Worm (Caenorhabditis elegans) whole organism, mixed stage, embryonic: ENCODE measurements around the gene F55C10.5.
A peak's percentile ranks its signal among the peaks of the same experiment; 100 is the strongest.

Source experiments
- M03D4.4 ChIP-seq: sonication (generic microtip); optimal IDR thresholded peaks from 2 replicates; lab custom pipeline; 2017; ENCODE audit warnings: mild to moderate bottlenecking, missing genetic modification characterization, missing compliant biosample characterization
- bed-3 ChIP-seq: fragments of 200-800 bp; sonication (Bioruptor generic); optimal IDR thresholded peaks from 3 replicates; lab custom pipeline; 2018; ENCODE audit warnings: mild to moderate bottlenecking, missing genetic modification characterization, moderate library complexity, missing compliant biosample characterization
- blmp-1 ChIP-seq: fragments of 150-350 bp; optimal IDR thresholded peaks from 2 replicates; lab custom pipeline; 2014; ENCODE audit warnings: missing biosample characterization, missing genetic modification characterization
- ceh-39 ChIP-seq: fragments of 150-350 bp; optimal IDR thresholded peaks from 2 replicates; lab custom pipeline; 2014; ENCODE audit warnings: missing biosample characterization, missing genetic modification characterization
- ceh-43 ChIP-seq: fragments of 200-800 bp; sonication (Bioruptor generic); optimal IDR thresholded peaks from 2 replicates; lab custom pipeline; 2018; ENCODE audit warnings: mild to moderate bottlenecking, missing genetic modification characterization, moderate library complexity, missing compliant biosample characterization
- ceh-83 ChIP-seq: fragments of 200-800 bp; sonication (Bioruptor generic); optimal IDR thresholded peaks from 2 replicates; lab custom pipeline; 2018; ENCODE audit warnings: mild to moderate bottlenecking, missing genetic modification characterization, missing compliant biosample characterization
- ces-1 ChIP-seq: fragments of 150-350 bp; optimal IDR thresholded peaks from 2 replicates; lab custom pipeline; 2014; ENCODE audit warnings: missing biosample characterization, missing genetic modification reagents, missing genetic modification characterization
- cnd-1 ChIP-seq: fragments of 200-800 bp; sonication (Bioruptor generic); optimal IDR thresholded peaks from 2 replicates; lab custom pipeline; 2018; ENCODE audit warnings: mild to moderate bottlenecking, missing genetic modification characterization, missing compliant biosample characterization
- drap-1 ChIP-seq: fragments of 200-800 bp; sonication (Bioruptor generic); optimal IDR thresholded peaks from 3 replicates; lab custom pipeline; 2018; ENCODE audit warnings: mild to moderate bottlenecking, missing genetic modification characterization, missing compliant biosample characterization
- elt-1 ChIP-seq: sonication (generic microtip); optimal IDR thresholded peaks from 2 replicates; lab custom pipeline; 2017; ENCODE audit warnings: missing genetic modification characterization, mild to moderate bottlenecking, missing compliant biosample characterization, antibody characterized with exemption, moderate library complexity, borderline replicate concordance; ENCODE audit not compliant: insufficient read depth
- elt-3 ChIP-seq: fragments of 150-350 bp; optimal IDR thresholded peaks from 2 replicates; lab custom pipeline; 2014; ENCODE audit warnings: missing biosample characterization, missing genetic modification characterization
- ham-2 ChIP-seq: fragments of 200-800 bp; sonication (Bioruptor generic); optimal IDR thresholded peaks from 2 replicates; lab custom pipeline; 2018; ENCODE audit warnings: mild to moderate bottlenecking, missing genetic modification characterization, missing compliant biosample characterization
- hlh-1 ChIP-seq: fragments of 150-350 bp; optimal IDR thresholded peaks from 2 replicates; lab custom pipeline; 2014; ENCODE audit warnings: missing biosample characterization, missing genetic modification reagents, missing genetic modification characterization
- lin-13 ChIP-seq: fragments of 150-350 bp; optimal IDR thresholded peaks from 2 replicates; lab custom pipeline; 2014; ENCODE audit warnings: missing biosample characterization, missing genetic modification characterization
- lsy-2 ChIP-seq: fragments of 150-350 bp; optimal IDR thresholded peaks from 2 replicates; lab custom pipeline; 2014; ENCODE audit warnings: missing biosample characterization, missing genetic modification characterization
- mab-5 ChIP-seq: fragments of 150-350 bp; optimal IDR thresholded peaks from 2 replicates; lab custom pipeline; 2014; ENCODE audit warnings: missing biosample characterization, missing genetic modification characterization
- mep-1 ChIP-seq: fragments of 150-350 bp; optimal IDR thresholded peaks from 2 replicates; lab custom pipeline; 2017; ENCODE audit warnings: missing biosample characterization, missing genetic modification reagents, missing genetic modification characterization, inconsistent platforms
- mls-2 ChIP-seq: sonication (generic microtip); optimal IDR thresholded peaks from 2 replicates; lab custom pipeline; 2016; ENCODE audit warnings: mild to moderate bottlenecking, missing genetic modification characterization, moderate library complexity, missing compliant biosample characterization
- nhr-12 ChIP-seq: fragments of 150-350 bp; optimal IDR thresholded peaks from 2 replicates; lab custom pipeline; 2014; ENCODE audit warnings: missing biosample characterization, missing genetic modification characterization
- nhr-2 ChIP-seq: fragments of 150-350 bp; optimal IDR thresholded peaks from 2 replicates; lab custom pipeline; 2014; ENCODE audit warnings: missing biosample characterization, missing genetic modification characterization
- nhr-237 ChIP-seq: fragments of 150-350 bp; optimal IDR thresholded peaks from 2 replicates; lab custom pipeline; 2014; ENCODE audit warnings: missing biosample characterization, missing genetic modification characterization
- nhr-28 ChIP-seq: fragments of 150-350 bp; optimal IDR thresholded peaks from 2 replicates; lab custom pipeline; 2014; ENCODE audit warnings: missing biosample characterization, missing genetic modification characterization
- nhr-76 ChIP-seq: sonication (generic microtip); optimal IDR thresholded peaks from 2 replicates; lab custom pipeline; 2017; ENCODE audit warnings: missing biosample characterization, missing genetic modification characterization
- pha-4 ChIP-seq: fragments of 150-350 bp; optimal IDR thresholded peaks from 2 replicates; lab custom pipeline; 2018; ENCODE audit warnings: missing biosample characterization, missing genetic modification reagents, missing genetic modification characterization
- sem-2 ChIP-seq: fragments of 200-800 bp; sonication (Bioruptor generic); optimal IDR thresholded peaks from 2 replicates; lab custom pipeline; 2018; ENCODE audit warnings: mild to moderate bottlenecking, missing genetic modification characterization, missing compliant biosample characterization
- snpc-4 ChIP-seq: fragments of 150-350 bp; optimal IDR thresholded peaks from 2 replicates; lab custom pipeline; 2014; ENCODE audit warnings: missing biosample characterization, missing genetic modification characterization
- sptf-1 ChIP-seq: sonication (generic microtip); optimal IDR thresholded peaks from 2 replicates; lab custom pipeline; 2017; ENCODE audit warnings: mild to moderate bottlenecking, missing genetic modification characterization, moderate library complexity, missing compliant biosample characterization
- tbx-8 ChIP-seq: fragments of 200-800 bp; sonication (Bioruptor generic); optimal IDR thresholded peaks from 2 replicates; lab custom pipeline; 2018; ENCODE audit warnings: mild to moderate bottlenecking, missing genetic modification characterization, moderate library complexity, missing compliant biosample characterization
- unc-120 ChIP-seq: sonication (generic microtip); optimal IDR thresholded peaks from 2 replicates; lab custom pipeline; 2017; ENCODE audit warnings: missing genetic modification characterization, missing compliant biosample characterization; ENCODE audit not compliant: poor library complexity, severe bottlenecking
- unc-39 ChIP-seq: fragments of 150-350 bp; optimal IDR thresholded peaks from 2 replicates; lab custom pipeline; 2014; ENCODE audit warnings: missing biosample characterization, missing genetic modification characterization
- unc-62 ChIP-seq: fragments of 150-350 bp; optimal IDR thresholded peaks from 2 replicates; lab custom pipeline; 2014; ENCODE audit warnings: missing biosample characterization, missing genetic modification reagents, missing genetic modification characterization
- zip-8 ChIP-seq: fragments of 150-350 bp; optimal IDR thresholded peaks from 2 replicates; lab custom pipeline; 2014; ENCODE audit warnings: missing biosample characterization, missing genetic modification characterization
- ztf-11 ChIP-seq: fragments of 150-350 bp; optimal IDR thresholded peaks from 2 replicates; lab custom pipeline; 2014; ENCODE audit warnings: missing biosample characterization, missing genetic modification characterization

The F55C10.5 gene

DNA sequence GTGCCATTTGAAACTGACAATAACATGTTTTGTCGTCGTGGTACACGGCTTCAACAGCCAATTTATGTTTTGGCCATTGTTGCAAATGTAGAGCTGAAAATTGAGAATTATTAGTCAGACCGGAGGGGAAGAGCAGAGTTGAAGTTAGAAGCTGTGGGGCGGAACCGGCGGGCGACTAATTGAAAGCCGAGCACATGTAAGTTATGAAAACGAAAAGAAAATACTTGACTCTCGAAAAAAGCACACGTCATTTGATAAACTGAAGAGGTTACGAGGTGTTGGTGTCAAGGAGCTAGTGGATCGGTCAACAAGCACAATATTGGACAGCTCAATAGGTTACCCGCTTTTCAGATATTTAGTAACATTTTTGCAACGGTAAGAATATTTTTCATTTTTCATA lies 16.8 kb upstream of the F55C10.5 start, which contains the start of gene dop-5:
dop-5 (minus strand) TSS at position 101 of the 400 bp plus-strand sequence.
- no peak for TF ChIP-seq pha-4 (tag; lab: Kevin White, UChicago)
- TF ChIP-seq sem-2 (GFP tag; lab: Kevin White, UChicago), result no peak
- TF ChIP-seq ceh-83 (GFP tag; lab: Kevin White, UChicago), result no peak
- no peak for TF ChIP-seq nhr-76 (tag; lab: Kevin White, UChicago)
- no peak for TF ChIP-seq elt-1 (tag; lab: Kevin White, UChicago)
- no peak for TF ChIP-seq lsy-2 (tag; lab: Kevin White, UChicago)
- no peak for TF ChIP-seq nhr-12
- no peak for TF ChIP-seq sptf-1 (tag; lab: Kevin White, UChicago)
- TF ChIP-seq M03D4.4 (tag; lab: Kevin White, UChicago), result no peak
- no peak for TF ChIP-seq tbx-8 (GFP tag; lab: Kevin White, UChicago)
- TF ChIP-seq ceh-43, result no peak
- no peak for TF ChIP-seq nhr-237 (tag; lab: Kevin White, UChicago)
- no peak for TF ChIP-seq bed-3
- TF ChIP-seq mab-5, result no peak
- no peak for TF ChIP-seq elt-3 (tag; lab: Kevin White, UChicago)
- no peak for TF ChIP-seq lin-13 (tag; lab: Kevin White, UChicago)
- no peak for TF ChIP-seq nhr-28 (tag; lab: Kevin White, UChicago)
- TF ChIP-seq ztf-11 (tag; lab: Kevin White, UChicago), result no peak
- TF ChIP-seq, all 35 proteins: peak for 0

DNA sequence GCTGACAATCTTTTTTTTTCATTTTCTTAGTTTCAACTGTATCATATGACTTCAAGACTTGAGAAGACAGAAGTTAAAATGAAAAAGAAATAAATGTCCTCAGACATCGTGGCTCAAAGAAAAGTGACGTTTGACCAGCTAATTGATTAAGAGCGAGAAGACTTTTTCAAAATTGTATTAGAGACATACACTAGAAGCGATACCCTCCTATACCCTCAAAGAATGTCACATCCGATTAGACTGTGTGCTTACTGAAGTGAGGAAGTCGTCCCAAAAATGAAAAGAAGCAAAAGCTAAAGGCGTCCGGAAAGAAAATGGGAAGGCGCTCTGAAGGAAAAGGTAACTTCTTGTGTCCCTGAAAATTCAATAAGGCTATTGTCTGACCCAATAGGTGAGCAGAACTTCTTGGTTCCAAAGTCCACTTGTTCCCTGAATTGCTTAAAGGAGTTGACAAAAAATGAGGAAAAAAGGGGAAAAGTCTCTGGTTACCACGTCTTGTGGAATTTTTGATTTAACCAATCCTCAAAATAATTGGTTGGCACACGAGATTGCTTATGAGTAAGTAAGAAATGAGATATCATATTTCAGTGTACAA lies 10.5 kb upstream of the F55C10.5 start:
- no peak for TF ChIP-seq mab-5
- TF ChIP-seq lin-13 (tag; lab: Kevin White, UChicago), result no peak
- peak; percentile 73 for TF ChIP-seq ces-1
- TF ChIP-seq ceh-39 (tag; lab: Kevin White, UChicago), result no peak
- TF ChIP-seq bed-3, result no peak
- no peak for TF ChIP-seq unc-120

DNA sequence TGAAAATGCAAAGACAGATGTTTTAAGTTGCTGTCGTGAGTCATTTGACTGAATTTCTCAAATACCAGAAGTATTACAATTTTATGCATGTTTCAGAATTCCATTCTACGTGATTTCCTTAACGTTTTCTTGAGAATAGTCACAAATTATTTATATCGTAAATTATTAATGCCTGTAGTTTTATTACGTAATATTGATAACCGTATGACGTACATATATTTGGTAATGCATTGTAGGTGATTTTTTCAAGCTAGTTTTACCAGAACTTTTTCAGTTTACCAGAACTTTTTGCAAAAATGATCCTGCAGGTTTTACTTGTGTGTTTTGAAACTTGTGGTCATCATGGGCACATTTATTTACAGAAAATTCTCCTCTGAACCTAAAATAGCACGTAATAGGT lies 9.0 kb upstream of the F55C10.5 start:
- TF ChIP-seq zip-8 (tag; lab: Kevin White, UChicago) (peak; percentile 92), unc-39 (tag; lab: Kevin White, UChicago) (no peak)

DNA sequence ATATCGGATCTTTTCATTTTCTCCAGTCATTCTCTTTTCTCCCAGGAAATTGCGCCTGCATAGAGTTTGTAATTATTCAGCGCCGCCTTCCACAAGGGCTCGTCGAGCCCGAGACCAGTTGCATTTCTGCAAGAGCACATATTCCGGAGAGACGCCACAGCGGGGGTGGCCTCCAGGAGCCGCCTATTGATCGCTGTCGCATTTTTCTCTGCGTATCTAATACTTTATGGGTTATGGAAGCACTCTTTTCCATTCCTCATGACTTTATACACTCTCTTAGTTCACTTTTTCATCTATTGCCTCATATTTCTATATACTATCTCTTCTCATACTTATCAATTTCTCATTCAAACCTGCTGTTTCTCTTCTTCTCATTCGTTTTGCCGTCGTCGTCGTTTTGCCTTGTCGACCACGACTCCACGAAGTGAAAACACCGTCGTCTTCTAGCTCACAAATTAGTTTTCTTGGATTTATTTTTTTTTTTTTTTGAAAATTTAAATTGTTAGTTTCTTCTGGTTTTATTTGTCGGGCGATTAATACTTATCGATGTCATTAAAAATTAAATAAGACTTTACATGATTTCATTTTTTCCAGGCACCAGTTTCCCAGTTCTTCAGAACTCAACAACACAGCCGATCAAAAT lies 7.6 kb upstream of the F55C10.5 start, which contains the start of gene cnb-1:
cnb-1 (plus strand) TSS at position 593 of the 643 bp plus-strand sequence.
- TF ChIP-seq unc-120 (peak; percentile 78), tbx-8 (GFP tag; lab: Kevin White, UChicago) (no peak), bed-3 (no peak), elt-1 (tag; lab: Kevin White, UChicago) (no peak), sptf-1 (tag; lab: Kevin White, UChicago) (no peak), ceh-43 (no peak), ces-1 (peak; percentile 81), pha-4 (tag; lab: Kevin White, UChicago) (no peak), lin-13 (tag; lab: Kevin White, UChicago) (no peak), mab-5 (no peak), unc-39 (tag; lab: Kevin White, UChicago) (no peak), zip-8 (tag; lab: Kevin White, UChicago) (no peak), sem-2 (GFP tag; lab: Kevin White, UChicago) (no peak), drap-1 (GFP tag; lab: Kevin White, UChicago) (no peak), mep-1 (tag; lab: Kevin White, UChicago) (peak; percentile 20), nhr-2 (tag; lab: Kevin White, UChicago) (no peak), snpc-4 (tag; lab: Kevin White, UChicago) (no peak), lsy-2 (tag; lab: Kevin White, UChicago) (no peak), mls-2 (tag; lab: Kevin White, UChicago) (peak; percentile 42), hlh-1 (tag; lab: Kevin White, UChicago) (peak; percentile 19), nhr-28 (tag; lab: Kevin White, UChicago) (no peak), blmp-1 (tag; lab: Kevin White, UChicago) (no peak), ceh-39 (tag; lab: Kevin White, UChicago) (no peak), ceh-83 (GFP tag; lab: Kevin White, UChicago) (no peak), cnd-1 (tag; lab: Kevin White, UChicago) (no peak), ztf-11 (tag; lab: Kevin White, UChicago) (no peak), elt-3 (tag; lab: Kevin White, UChicago) (no peak), nhr-76 (tag; lab: Kevin White, UChicago) (no peak), nhr-237 (tag; lab: Kevin White, UChicago) (no peak), nhr-12 (no peak), unc-62 (GFP tag; lab: Kevin White, UChicago) (peak; percentile 63), ham-2 (no peak)
